Fruit fly (Drosophila melanogaster): ENCODE data around the gene Trx2.

Gene Trx2

dm6 chr2L:9569588-9570434, 43.2 kb upstream of the Trx2 start (continued):
- TF ChIP-seq HLH54F (GFP tag; optimal IDR thresholded peaks at IDR 0.05) (peak; percentile 87), CG15696 (tag; optimal IDR thresholded peaks at IDR 0.05) (peak; percentile 92), Nf-YB (GFP tag; optimal IDR thresholded peaks at IDR 0.05) (peak; percentile 87), CG12219 (GFP tag; optimal IDR thresholded peaks at IDR 0.05) (peak; percentile 89), Dp (GFP tag; optimal IDR thresholded peaks at IDR 0.05) (peak; percentile 27), Drgx (GFP tag; IDR thresholded peaks at IDR 0.05) (peak; percentile 92), CG2712 (tag; optimal IDR thresholded peaks at IDR 0.05) (peak; percentile 97), sima (GFP tag; optimal IDR thresholded peaks at IDR 0.05) (peak; percentile 52), fd64A (GFP tag; optimal IDR thresholded peaks at IDR 0.05) (no peak), CG8388 (GFP tag; optimal IDR thresholded peaks at IDR 0.05) (peak; percentile 93), cas (GFP tag; IDR thresholded peaks at IDR 0.05) (peak; percentile 88), Six4 (GFP tag; optimal IDR thresholded peaks at IDR 0.05) (peak; percentile 95), run (tag; optimal IDR thresholded peaks at IDR 0.05) (peak; percentile 94), CG14965 (GFP tag; optimal IDR thresholded peaks at IDR 0.05; ENCODE audit: borderline replicate concordance) (no peak), CG2199 (GFP tag; IDR thresholded peaks at IDR 0.05) (peak; percentile 38; the same call in 1 of the 3 replicates), Ptx1 (GFP tag; IDR thresholded peaks at IDR 0.05) (peak; percentile 93), hth (optimal IDR thresholded peaks at IDR 0.05) (no peak), exex (tag; optimal IDR thresholded peaks at IDR 0.05) (peak; percentile 84), CG13296 (GFP tag; optimal IDR thresholded peaks at IDR 0.05) (peak; percentile 98), Xbp1 (GFP tag; optimal IDR thresholded peaks at IDR 0.05) (peak; percentile 96), sens (GFP tag) (peak; percentile 96), sens-2 (GFP tag; IDR thresholded peaks at IDR 0.05) (peak; percentile 70), CG1603 (tag; optimal IDR thresholded peaks at IDR 0.05) (peak; percentile 34), caup (GFP tag; optimal IDR thresholded peaks at IDR 0.05; ENCODE audit: severe bottlenecking) (peak; percentile 97), Mrtf (GFP tag; IDR thresholded peaks at IDR 0.05) (peak; percentile 89), Bteb2 (GFP tag; optimal IDR thresholded peaks at IDR 0.05) (peak; percentile 83), CG31388 (GFP tag; optimal IDR thresholded peaks at IDR 0.05) (peak; percentile 86), CG12155 (GFP tag; optimal IDR thresholded peaks at IDR 0.05) (peak; percentile 92), ftz-f1 (GFP tag; optimal IDR thresholded peaks at IDR 0.05) (peak; percentile 52), NfI (GFP tag; optimal IDR thresholded peaks at IDR 0.05) (peak; percentile 96), Antp (GFP tag; optimal IDR thresholded peaks at IDR 0.05) (peak; percentile 80), CG1832 (GFP tag; optimal IDR thresholded peaks at IDR 0.05) (no peak), grn (GFP tag; optimal IDR thresholded peaks at IDR 0.05) (peak; percentile 64), CG11723 (GFP tag; optimal IDR thresholded peaks at IDR 0.05) (peak; percentile 93), CG4730 (GFP tag; IDR thresholded peaks at IDR 0.05) (peak; percentile 74), Doc2 (GFP tag; IDR thresholded peaks at IDR 0.05) (peak; percentile 52; the same call in 1 of the 2 replicates), Rfx (GFP tag; IDR thresholded peaks at IDR 0.05) (peak; percentile 92), Spps (tag; optimal IDR thresholded peaks at IDR 0.05) (peak; percentile 92), Hsf (GFP tag; optimal IDR thresholded peaks at IDR 0.05) (peak; percentile 90), CG9437 (GFP tag; optimal IDR thresholded peaks at IDR 0.05) (peak; percentile 95), CG30431 (GFP tag; optimal IDR thresholded peaks at IDR 0.05) (peak; percentile 91), CG3838 (GFP tag; optimal IDR thresholded peaks at IDR 0.05) (peak; percentile 94), Atf6 (GFP tag; IDR thresholded peaks at IDR 0.05) (peak; percentile 95), gcm (GFP tag; optimal IDR thresholded peaks at IDR 0.05) (peak; percentile 99), CG14014 (GFP tag; IDR thresholded peaks at IDR 0.05) (peak; percentile 92), ato (GFP tag; IDR thresholded peaks at IDR 0.05; ENCODE audit: partially characterized antibody) (no peak), CG6254 (GFP tag; optimal IDR thresholded peaks at IDR 0.05) (peak; percentile 93), CG13775 (GFP tag; optimal IDR thresholded peaks at IDR 0.05) (peak; percentile 98), unc-4 (GFP tag; IDR thresholded peaks at IDR 0.05; ENCODE audit: partially characterized antibody) (no peak; the same call in 1 of the 2 replicates)
